Worm (Caenorhabditis elegans) whole organism, L4 larva: ENCODE data around the gene K10B3.1.

Experiments
- ceh-28 ChIP-seq: fragments of 150-350 bp; optimal IDR thresholded peaks from 2 replicates; lab custom pipeline; 2014; ENCODE audit warnings: missing biosample characterization, missing genetic modification reagents, missing genetic modification characterization
- nhr-237 ChIP-seq: sonication (generic microtip); optimal IDR thresholded peaks from 2 replicates; lab custom pipeline; 2017; ENCODE audit warnings: missing biosample characterization, missing genetic modification characterization
- nhr-77 ChIP-seq: fragments of 150-350 bp; optimal IDR thresholded peaks from 2 replicates; lab custom pipeline; 2014; ENCODE audit warnings: missing biosample characterization, missing genetic modification characterization
- unc-62 ChIP-seq, 3 experiments: fragments of 150-350 bp in 1 of 3; sonication (generic microtip); optimal IDR thresholded peaks in 2 of 3; peaks in 1 of 3; 1 replicate in 1 of 3; 2 replicates in 2 of 3; lab custom pipeline; 2014 to 2017; ENCODE audit warnings: missing biosample characterization in 3 of 3, missing genetic modification characterization in 3 of 3, missing genetic modification reagents in 3 of 3, missing genotype in 1 of 3
- ztf-11 ChIP-seq: fragments of 150-350 bp; optimal IDR thresholded peaks from 2 replicates; lab custom pipeline; 2014; ENCODE audit warnings: missing biosample characterization, missing genetic modification characterization

- TF ChIP-seq nhr-77 (tag; lab: Kevin White, UChicago) = no peak
- no peak for TF ChIP-seq ceh-28 (tag; lab: Kevin White, UChicago)
- no peak for TF ChIP-seq ztf-11
- no peak for TF ChIP-seq nhr-237 (tag; lab: Kevin White, UChicago)
- TF ChIP-seq unc-62 (GFP tag; optimal IDR thresholded peaks at IDR 0.05 in 1 of 2; lab: Kevin White, UChicago) = no peak
- no peak for TF ChIP-seq unc-62 (tag; optimal IDR thresholded peaks at IDR 0.05; lab: Kevin White, UChicago)
Observed at ce11 chrX:3112946-3113427, 22.3 kb upstream of the K10B3.1 start, which contains the start of gene gpd-3.
